Fruit fly (Drosophila melanogaster): ENCODE results near the gene hiw.

- TF ChIP-seq toy (GFP tag; IDR thresholded peaks at IDR 0.05), result no peak
- no peak for TF ChIP-seq psq (GFP tag; optimal IDR thresholded peaks at IDR 0.05)
- no peak for TF ChIP-seq vfl (GFP tag; optimal IDR thresholded peaks at IDR 0.05)
- TF ChIP-seq CG2678 (tag; optimal IDR thresholded peaks at IDR 0.05), result no peak
- no peak for TF ChIP-seq CG10462 (GFP tag; optimal IDR thresholded peaks at IDR 0.05)
- TF ChIP-seq D (optimal IDR thresholded peaks at IDR 0.05), result no peak
- TF ChIP-seq D (GFP tag; optimal IDR thresholded peaks at IDR 0.05), result no peak
Measured at dm6 chrX:15062619-15063018, 610 bp downstream of the hiw start.
